Fruit fly (Drosophila melanogaster): ENCODE data around the gene Rint1.

Gene Rint1

dm6 chr3L:7347984-7348631, 24.7 kb downstream of the Rint1 start, which contains the start of the genes Srp19 and qm:
Srp19 (minus strand) TSS chr3L:7348034.
qm (plus strand) TSS chr3L:7348313.
- TF ChIP-seq CG8478 (optimal IDR thresholded peaks at IDR 0.05) (no peak), CTCF (optimal IDR thresholded peaks at IDR 0.05) (no peak)

dm6 chr3L:7349311-7349710, 25.9 kb downstream of the Rint1 start:
- TF ChIP-seq CG8478 (optimal IDR thresholded peaks at IDR 0.05) (no peak), CTCF (optimal IDR thresholded peaks at IDR 0.05) (no peak)

dm6 chr3L:7356386-7357117, 33.1 kb downstream of the Rint1 start, which contains the start of gene CTCF:
CTCF (minus strand) TSS chr3L:7356713.
- TF ChIP-seq CG8478 (optimal IDR thresholded peaks at IDR 0.05) (no peak), CTCF (optimal IDR thresholded peaks at IDR 0.05) (peak; percentile 85 to 93)

- TF ChIP-seq CG8478 (optimal IDR thresholded peaks at IDR 0.05) (no peak), CTCF (optimal IDR thresholded peaks at IDR 0.05) (no peak)
Observed at dm6 chr3L:7359827-7360323, 36.5 kb downstream of the Rint1 start, which contains the start of gene pst. pst (minus strand) TSS chr3L:7360263.

- TF ChIP-seq CTCF (optimal IDR thresholded peaks at IDR 0.05) (peak; percentile 16 to 40), CG8478 (optimal IDR thresholded peaks at IDR 0.05) (no peak)
Observed at dm6 chr3L:7360324-7360852, 37.0 kb downstream of the Rint1 start, which contains the start of gene Sec63. Sec63 (plus strand) TSS chr3L:7360561.

dm6 chr3L:7361095-7361522, 37.7 kb downstream of the Rint1 start:
- TF ChIP-seq CG8478 (optimal IDR thresholded peaks at IDR 0.05) (no peak), CTCF (optimal IDR thresholded peaks at IDR 0.05) (no peak)

dm6 chr3L:7364717-7365278, 41.4 kb downstream of the Rint1 start:
- TF ChIP-seq CG8478 (optimal IDR thresholded peaks at IDR 0.05) (no peak), CTCF (optimal IDR thresholded peaks at IDR 0.05) (no peak)

- no peak for TF ChIP-seq CG8478 (optimal IDR thresholded peaks at IDR 0.05)
- no peak for TF ChIP-seq CTCF (optimal IDR thresholded peaks at IDR 0.05)
Observed at dm6 chr3L:7367798-7368678, 44.6 kb downstream of the Rint1 start.

dm6 chr3L:7368934-7369333, 45.5 kb downstream of the Rint1 start, which contains the start of gene Sh3beta:
Sh3beta (minus strand) TSS chr3L:7369260.
- TF ChIP-seq CG8478 (optimal IDR thresholded peaks at IDR 0.05) (no peak), CTCF (optimal IDR thresholded peaks at IDR 0.05) (no peak)

- no peak for TF ChIP-seq CG8478 (optimal IDR thresholded peaks at IDR 0.05)
- no peak for TF ChIP-seq CTCF (optimal IDR thresholded peaks at IDR 0.05)
Observed at dm6 chr3L:7369543-7369942, 46.1 kb downstream of the Rint1 start, which contains the start of gene akirin. akirin (plus strand) TSS chr3L:7369843.

dm6 chr3L:7370231-7370882, 46.9 kb downstream of the Rint1 start:
- TF ChIP-seq CG8478 (optimal IDR thresholded peaks at IDR 0.05) (no peak), CTCF (optimal IDR thresholded peaks at IDR 0.05) (no peak)

- TF ChIP-seq CG8478 (optimal IDR thresholded peaks at IDR 0.05): no peak
- TF ChIP-seq CTCF (optimal IDR thresholded peaks at IDR 0.05): peak in 1 of 2 experiments; percentile 13
Observed at dm6 chr3L:7371290-7371689, 47.9 kb downstream of the Rint1 start.

Data from S2 (cell line).